Worm (Caenorhabditis elegans): ENCODE data around the gene ZC204.14.

DNA sequence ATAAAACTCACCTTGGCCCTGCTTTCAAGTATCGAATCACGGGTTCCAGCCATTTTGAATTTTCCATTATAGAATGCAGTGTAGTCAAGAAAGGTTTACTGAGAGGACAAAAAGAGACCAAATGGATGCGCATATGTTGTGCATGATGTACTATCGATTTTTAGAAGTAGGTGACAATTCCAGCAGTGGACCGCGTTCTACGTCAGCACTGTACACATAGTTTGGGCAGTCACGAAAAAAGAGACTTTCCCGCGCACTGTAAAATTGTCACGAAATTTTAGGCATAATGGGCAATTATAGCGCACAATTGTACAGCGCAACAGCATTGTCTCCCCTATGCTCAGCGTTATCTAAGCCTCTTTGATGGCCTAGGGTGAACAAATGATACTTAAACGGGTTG, 28.3 kb upstream of the ZC204.14 start, which contains the start of gene fbxc-22:
- TF ChIP-seq hmg-1.2 (GFP tag; IDR thresholded peaks at IDR 0.05) (no peak), ekl-4 (GFP tag; IDR thresholded peaks at IDR 0.05) (no peak), mes-4 (tag; optimal IDR thresholded peaks at IDR 0.05) (no peak), lin-35 (GFP tag; optimal IDR thresholded peaks at IDR 0.05) (no peak), snpc-4 (GFP tag; optimal IDR thresholded peaks at IDR 0.05) (no peak), snpc-4 (tag; optimal IDR thresholded peaks at IDR 0.05) (no peak), T26A5.8 (tag; optimal IDR thresholded peaks at IDR 0.05) (no peak), unc-62 (GFP tag; optimal IDR thresholded peaks at IDR 0.05) (no peak), F37B4.10 (GFP tag; IDR thresholded peaks at IDR 0.05) (no peak), egl-44 (GFP tag; IDR thresholded peaks at IDR 0.05) (no peak), rpc-1 (optimal IDR thresholded peaks at IDR 0.05) (no peak), rpc-1 (tag; optimal IDR thresholded peaks at IDR 0.05) (no peak), madf-6 (GFP tag; IDR thresholded peaks at IDR 0.05) (no peak), F39B2.1 (GFP tag; IDR thresholded peaks at IDR 0.05) (no peak), aptf-2 (GFP tag; conservative IDR thresholded peaks at IDR 0.05) (no peak), K11D2.4 (GFP tag; IDR thresholded peaks at IDR 0.05) (no peak)
